Worm (Caenorhabditis elegans) whole organism, young adult: ENCODE data around the gene K11H3.2.

Experiments used
- C17E4.6 ChIP-seq: fragments of 200-800 bp; sonication (Bioruptor generic); IDR thresholded peaks from 2 replicates; pipeline ENCODE4 v1.3.6; 2022; ENCODE audit warnings: missing genetic modification reagents, missing genetic modification characterization, missing compliant biosample characterization
- F39B2.1 ChIP-seq: fragments of 200-800 bp; sonication (Bioruptor generic); IDR thresholded peaks from 2 replicates; pipeline ENCODE4 v1.3.6; 2022; ENCODE audit warnings: missing genetic modification reagents, missing genetic modification characterization, missing compliant biosample characterization
- F49E8.2 ChIP-seq: sonication (generic microtip); optimal IDR thresholded peaks from 3 replicates; lab custom pipeline; 2017; ENCODE audit warnings: missing genetic modification characterization, mild to moderate bottlenecking, missing compliant biosample characterization, antibody characterized with exemption, moderate library complexity; ENCODE audit not compliant: insufficient read depth
- F52B5.7 ChIP-seq: sonication (generic microtip); optimal IDR thresholded peaks from 2 replicates; lab custom pipeline; 2016; ENCODE audit warnings: mild to moderate bottlenecking, missing genetic modification characterization, missing compliant biosample characterization
- K11D2.4 ChIP-seq: fragments of 200-800 bp; sonication (Bioruptor generic); IDR thresholded peaks from 2 replicates; pipeline ENCODE4 v1.3.6; 2022; ENCODE audit warnings: missing genetic modification reagents, missing genetic modification characterization, missing compliant biosample characterization
- T07F8.4 ChIP-seq: sonication (generic microtip); optimal IDR thresholded peaks from 2 replicates; lab custom pipeline; 2016; ENCODE audit warnings: mild to moderate bottlenecking, missing genetic modification characterization, moderate library complexity, missing compliant biosample characterization
- Y79H2A.3 ChIP-seq: fragments of 200-800 bp; sonication (Bioruptor generic); conservative IDR thresholded peaks from 2 replicates; pipeline ENCODE4 v1.3.6; 2022; ENCODE audit warnings: missing genetic modification reagents, missing genetic modification characterization, missing compliant biosample characterization
- Y95B8A.8 ChIP-seq: fragments of 200-800 bp; sonication (Bioruptor generic); IDR thresholded peaks from 2 replicates; pipeline ENCODE4 v1.3.6; 2022; ENCODE audit warnings: missing genetic modification reagents, missing genetic modification characterization, missing compliant biosample characterization
- akir-1 ChIP-seq: fragments of 200-800 bp; sonication (Bioruptor generic); optimal IDR thresholded peaks from 2 replicates; lab custom pipeline; 2018; ENCODE audit warnings: mild to moderate bottlenecking, missing genetic modification characterization, moderate library complexity, missing compliant biosample characterization
- ama-1 ChIP-seq, 3 experiments: fragments of 150-350 bp in 1 of 3; sonication (generic microtip) in 2 of 3; optimal IDR thresholded peaks; 2 replicates each; lab custom pipeline; 2014 to 2018; ENCODE audit warnings: missing biosample characterization in 2 of 3, missing genetic modification characterization in 2 of 3, missing genetic modification reagents in 2 of 3
- atf-7 ChIP-seq: sonication (generic microtip); optimal IDR thresholded peaks from 2 replicates; lab custom pipeline; 2017; ENCODE audit warnings: mild to moderate bottlenecking, missing genetic modification characterization, missing compliant biosample characterization
- athp-1 ChIP-seq: sonication (generic microtip); optimal IDR thresholded peaks from 2 replicates; lab custom pipeline; 2017; ENCODE audit warnings: mild to moderate bottlenecking, missing genetic modification characterization, missing compliant biosample characterization
- attf-3 ChIP-seq: fragments of 200-800 bp; sonication (Bioruptor generic); conservative IDR thresholded peaks from 2 replicates; pipeline ENCODE4 v1.3.6; 2022; ENCODE audit warnings: missing genetic modification reagents, missing genetic modification characterization, missing compliant biosample characterization
- bed-1 ChIP-seq: fragments of 200-800 bp; sonication (Bioruptor generic); IDR thresholded peaks from 2 replicates; pipeline ENCODE4 v1.3.6; 2022; ENCODE audit warnings: missing genetic modification reagents, missing genetic modification characterization, missing compliant biosample characterization
- ceh-100 ChIP-seq: fragments of 200-800 bp; sonication (Bioruptor generic); IDR thresholded peaks from 2 replicates; pipeline ENCODE4 v1.3.6; 2022; ENCODE audit warnings: missing genetic modification reagents, missing genetic modification characterization, missing compliant biosample characterization
- die-1 ChIP-seq: sonication (generic microtip); optimal IDR thresholded peaks from 2 replicates; lab custom pipeline; 2016; ENCODE audit warnings: missing genotype, mild to moderate bottlenecking, missing genetic modification characterization, missing compliant biosample characterization
- dox-1 ChIP-seq: fragments of 200-800 bp; sonication (Bioruptor generic); IDR thresholded peaks from 2 replicates; pipeline ENCODE4 v1.3.6; 2022; ENCODE audit warnings: missing genetic modification reagents, missing genetic modification characterization, missing compliant biosample characterization
- fkh-3 ChIP-seq: sonication (generic microtip); optimal IDR thresholded peaks from 2 replicates; lab custom pipeline; 2016; ENCODE audit warnings: mild to moderate bottlenecking, missing genetic modification characterization, missing compliant biosample characterization
- him-1 ChIP-seq: sonication (generic microtip); optimal IDR thresholded peaks from 2 replicates; lab custom pipeline; 2016; ENCODE audit warnings: missing genotype, missing genetic modification reagents, missing genetic modification characterization, missing compliant biosample characterization
- hlh-26 ChIP-seq: fragments of 200-800 bp; sonication (Bioruptor generic); conservative IDR thresholded peaks from 2 replicates; pipeline ENCODE4 v1.3.6; 2022; ENCODE audit warnings: missing genetic modification reagents, missing genetic modification characterization, missing compliant biosample characterization
- hmg-1.2 ChIP-seq: fragments of 200-800 bp; sonication (Bioruptor generic); IDR thresholded peaks from 2 replicates; pipeline ENCODE4 v1.3.6; 2022; ENCODE audit warnings: missing genetic modification reagents, missing genetic modification characterization, missing compliant biosample characterization
- hrde-1 ChIP-seq: sonication (generic microtip); optimal IDR thresholded peaks from 2 replicates; lab custom pipeline; 2016; ENCODE audit warnings: missing genetic modification characterization, mild to moderate bottlenecking, missing compliant biosample characterization, moderate library complexity, missing genotype, missing genetic modification reagents, borderline replicate concordance
- hsf-1 ChIP-seq: fragments of 200-800 bp; sonication (Bioruptor generic); IDR thresholded peaks from 2 replicates; pipeline ENCODE4 v1.3.6; 2022; ENCODE audit warnings: missing genetic modification reagents, missing genetic modification characterization, missing compliant biosample characterization
- let-607 ChIP-seq, 2 experiments: fragments of 200-800 bp in 1 of 2; sonication (Bioruptor generic) in 1 of 2; sonication (generic microtip) in 1 of 2; optimal IDR thresholded peaks; 2 replicates each; lab custom pipeline; 2016 to 2018; ENCODE audit warnings: mild to moderate bottlenecking in 2 of 2, missing compliant biosample characterization in 2 of 2, missing genetic modification characterization in 2 of 2, moderate library complexity in 2 of 2, missing genotype in 1 of 2
- lin-26 ChIP-seq: fragments of 200-800 bp; sonication (Bioruptor generic); IDR thresholded peaks from 2 replicates; pipeline ENCODE4 v1.3.6; 2022; ENCODE audit warnings: missing genetic modification reagents, missing genetic modification characterization, missing compliant biosample characterization
- lin-35 ChIP-seq, 3 experiments: fragments of 150-350 bp in 2 of 3; sonication (generic microtip) in 1 of 3; optimal IDR thresholded peaks; 2 replicates each; lab custom pipeline; 2014 to 2018; ENCODE audit warnings: missing biosample characterization in 3 of 3, missing genetic modification characterization in 3 of 3, missing genetic modification reagents in 3 of 3
- lir-1 ChIP-seq: fragments of 200-800 bp; sonication (Bioruptor generic); conservative IDR thresholded peaks from 2 replicates; pipeline ENCODE4 v1.3.6; 2022; ENCODE audit warnings: missing genetic modification reagents, missing genetic modification characterization, missing compliant biosample characterization
- lsl-1 ChIP-seq: fragments of 200-800 bp; sonication (Bioruptor generic); optimal IDR thresholded peaks from 2 replicates; lab custom pipeline; 2018; ENCODE audit warnings: mild to moderate bottlenecking, missing genetic modification characterization, moderate library complexity, missing compliant biosample characterization
- mcd-1 ChIP-seq: fragments of 200-800 bp; sonication (Bioruptor generic); IDR thresholded peaks from 2 replicates; pipeline ENCODE4 v1.3.6; 2022; ENCODE audit warnings: missing genetic modification reagents, missing genetic modification characterization, missing compliant biosample characterization
- nhr-120 ChIP-seq: fragments of 200-800 bp; sonication (Bioruptor generic); IDR thresholded peaks from 2 replicates; pipeline ENCODE4 v1.3.6; 2022; ENCODE audit warnings: missing genetic modification characterization, missing compliant biosample characterization
- nhr-80 ChIP-seq: sonication (generic microtip); optimal IDR thresholded peaks from 2 replicates; lab custom pipeline; 2016; ENCODE audit warnings: missing genetic modification characterization, missing compliant biosample characterization
- pha-4 ChIP-seq: fragments of 150-350 bp; sonication (generic microtip); optimal IDR thresholded peaks from 2 replicates; lab custom pipeline; 2014; ENCODE audit warnings: missing biosample characterization, missing genetic modification reagents, missing genetic modification characterization
- snpc-1.1 ChIP-seq: sonication (generic microtip); optimal IDR thresholded peaks from 2 replicates; lab custom pipeline; 2017; ENCODE audit warnings: missing genetic modification characterization, mild to moderate bottlenecking, missing compliant biosample characterization, antibody characterized with exemption, moderate library complexity, missing genotype, missing genetic modification reagents; ENCODE audit not compliant: insufficient read depth
- sptf-2 ChIP-seq: fragments of 200-800 bp; sonication (Bioruptor generic); optimal IDR thresholded peaks from 2 replicates; lab custom pipeline; 2018; ENCODE audit warnings: mild to moderate bottlenecking, missing genetic modification characterization, missing compliant biosample characterization
- tbx-9 ChIP-seq: sonication (generic microtip); optimal IDR thresholded peaks from 2 replicates; lab custom pipeline; 2016; ENCODE audit warnings: borderline replicate concordance, missing genetic modification characterization, inconsistent platforms, missing compliant biosample characterization
- ztf-18 ChIP-seq: sonication (generic microtip); optimal IDR thresholded peaks from 2 replicates; lab custom pipeline; 2016; ENCODE audit warnings: missing genotype, mild to moderate bottlenecking, missing genetic modification characterization, missing compliant biosample characterization
- ztf-22 ChIP-seq: fragments of 200-800 bp; sonication (Bioruptor generic); optimal IDR thresholded peaks from 2 replicates; lab custom pipeline; 2018; ENCODE audit warnings: mild to moderate bottlenecking, missing genetic modification characterization, moderate library complexity, missing compliant biosample characterization
- ztf-25 ChIP-seq: fragments of 200-800 bp; sonication (Bioruptor generic); IDR thresholded peaks from 2 replicates; pipeline ENCODE4 v1.3.6; 2022; ENCODE audit warnings: missing genetic modification reagents, missing genetic modification characterization, missing compliant biosample characterization

Gene K11H3.2

DNA sequence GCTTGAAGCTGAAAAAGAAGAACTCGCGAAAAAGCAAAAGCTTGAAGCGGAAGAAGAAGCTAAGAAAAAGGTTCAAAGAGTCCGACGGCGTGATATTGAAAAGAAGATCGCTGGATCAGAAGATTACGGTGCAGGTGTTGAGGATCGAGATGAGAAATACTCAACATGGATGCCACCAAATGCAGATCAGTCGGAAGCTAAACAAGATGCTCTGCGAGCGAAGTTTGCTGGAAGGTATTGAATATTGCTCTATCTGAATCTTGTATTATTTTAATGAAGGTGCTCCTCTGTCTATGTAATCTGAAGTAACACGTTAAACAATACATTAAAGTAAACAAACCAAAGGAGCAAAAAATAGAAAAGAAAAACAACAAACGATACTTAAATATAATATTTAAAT is 44.1 kb upstream of the K11H3.2 start:
- TF ChIP-seq pha-4 (no peak), snpc-1.1 (tag; lab: Kevin White, UChicago) (no peak), F39B2.1 (no peak), ztf-22 (GFP tag; lab: Kevin White, UChicago) (no peak), him-1 (tag; lab: Kevin White, UChicago) (peak; percentile 73), hsf-1 (GFP tag; lab: Robert Waterston, UW) (peak; percentile 53; the same call in 1 of the 2 replicates), T07F8.4 (tag; lab: Kevin White, UChicago) (no peak), tbx-9 (tag; lab: Kevin White, UChicago) (no peak), fkh-3 (no peak), ceh-100 (GFP tag; lab: Robert Waterston, UW) (no peak), F49E8.2 (tag; lab: Kevin White, UChicago) (peak; percentile 9), K11D2.4 (GFP tag; lab: Robert Waterston, UW) (no peak), sptf-2 (GFP tag; lab: Kevin White, UChicago) (no peak), attf-3 (GFP tag; lab: Robert Waterston, UW) (no peak), ztf-25 (GFP tag; lab: Robert Waterston, UW) (no peak), lsl-1 (GFP tag; lab: Kevin White, UChicago) (no peak), nhr-120 (GFP tag; lab: Robert Waterston, UW) (no peak), atf-7 (tag; lab: Kevin White, UChicago) (no peak), akir-1 (GFP tag; lab: Kevin White, UChicago) (no peak), die-1 (tag; lab: Kevin White, UChicago) (no peak), hmg-1.2 (GFP tag; lab: Robert Waterston, UW) (no peak), dox-1 (GFP tag; lab: Robert Waterston, UW) (0 out of 2 replicates have a peak, but pooled peaks have one; percentile 29), Y95B8A.8 (GFP tag; lab: Robert Waterston, UW) (0 out of 2 replicates have a peak, but pooled peaks have one; percentile 67), Y79H2A.3 (GFP tag; lab: Robert Waterston, UW) (0 out of 2 replicates have a peak, but pooled peaks have one; percentile 21), hrde-1 (tag; lab: Kevin White, UChicago) (peak; percentile 2), hlh-26 (GFP tag; lab: Robert Waterston, UW) (no peak), bed-1 (GFP tag; lab: Robert Waterston, UW) (no peak), mcd-1 (GFP tag; lab: Robert Waterston, UW) (no peak), C17E4.6 (no peak), let-607 (tag; optimal IDR thresholded peaks at IDR 0.05; lab: Kevin White, UChicago) (no peak), athp-1 (tag; lab: Kevin White, UChicago) (peak; percentile 4), ama-1 (optimal IDR thresholded peaks at IDR 0.05; lab: Kevin White, UChicago) (no peak), ama-1 (GFP tag; optimal IDR thresholded peaks at IDR 0.05; lab: Kevin White, UChicago) (no peak), F52B5.7 (tag; lab: Kevin White, UChicago) (no peak), lin-26 (GFP tag; lab: Robert Waterston, UW) (peak; percentile 51), lir-1 (GFP tag; lab: Robert Waterston, UW) (no peak), nhr-80 (tag; lab: Kevin White, UChicago) (no peak), lin-35 (GFP tag; optimal IDR thresholded peaks at IDR 0.05; lab: Kevin White, UChicago) (no peak), ztf-18 (no peak)
